Fruit fly (Drosophila melanogaster): ENCODE measurements around the gene Syx7.

The Syx7 gene

dm6 chr3L:21465261-21466112 is 19.9 kb downstream of the Syx7 start:
- TF ChIP-seq HmgD (GFP tag; optimal IDR thresholded peaks at IDR 0.05) (no peak), Ets65A (GFP tag) (peak; percentile 42), CG18262 (tag; optimal IDR thresholded peaks at IDR 0.05) (peak; percentile 64), D19A (tag; optimal IDR thresholded peaks at IDR 0.05) (peak; percentile 64), fd64A (GFP tag; optimal IDR thresholded peaks at IDR 0.05) (peak; percentile 83), Ravus (GFP tag; IDR thresholded peaks at IDR 0.05) (no peak), Camta (GFP tag; optimal IDR thresholded peaks at IDR 0.05) (no peak), cg (GFP tag; optimal IDR thresholded peaks at IDR 0.05) (peak; percentile 8), Hr78 (GFP tag; optimal IDR thresholded peaks at IDR 0.05) (peak in 1 of 2 experiments; percentile 33), CG2678 (tag; optimal IDR thresholded peaks at IDR 0.05) (no peak), abd-A (tag; optimal IDR thresholded peaks at IDR 0.05) (peak; percentile 63), CG1603 (tag; optimal IDR thresholded peaks at IDR 0.05) (no peak), inv (GFP tag; IDR thresholded peaks at IDR 0.05; ENCODE audit: partially characterized antibody) (no peak), CG6854 (GFP tag; optimal IDR thresholded peaks at IDR 0.05) (no peak), run (tag; optimal IDR thresholded peaks at IDR 0.05) (no peak), ato (GFP tag; IDR thresholded peaks at IDR 0.05; ENCODE audit: partially characterized antibody) (no peak), seq (GFP tag; IDR thresholded peaks at IDR 0.05) (no peak), gem (tag; optimal IDR thresholded peaks at IDR 0.05) (peak; percentile 17), CG31365 (tag; optimal IDR thresholded peaks at IDR 0.05) (no peak), CoRest (tag; optimal IDR thresholded peaks at IDR 0.05) (no peak), ap (GFP tag; IDR thresholded peaks at IDR 0.05) (no peak), CG12769 (tag; optimal IDR thresholded peaks at IDR 0.05) (no peak), Oli (tag; optimal IDR thresholded peaks at IDR 0.05) (no peak), CG31441 (GFP tag; IDR thresholded peaks at IDR 0.05) (0 out of 2 replicates have a peak, but pooled peaks have one; percentile 20), zen (tag; optimal IDR thresholded peaks at IDR 0.05) (no peak), D (optimal IDR thresholded peaks at IDR 0.05) (no peak), D (GFP tag; optimal IDR thresholded peaks at IDR 0.05) (peak; percentile 17), zfh2 (GFP tag; optimal IDR thresholded peaks at IDR 0.05) (no peak), CG10979 (tag; optimal IDR thresholded peaks at IDR 0.05) (peak; percentile 31), eve (GFP tag; optimal IDR thresholded peaks at IDR 0.05) (no peak), Abd-B (GFP tag; optimal IDR thresholded peaks at IDR 0.05) (no peak), rib (GFP tag; IDR thresholded peaks at IDR 0.05) (no peak), Pdp1 (GFP tag; optimal IDR thresholded peaks at IDR 0.05) (peak in 1 of 2 experiments; percentile 2), CG15073 (GFP tag; optimal IDR thresholded peaks at IDR 0.05) (no peak), jing (GFP tag; optimal IDR thresholded peaks at IDR 0.05) (no peak), CG2199 (GFP tag; IDR thresholded peaks at IDR 0.05) (0 out of 3 replicates have a peak, but pooled peaks have one; percentile 61), CG10431 (GFP tag; optimal IDR thresholded peaks at IDR 0.05) (no peak), CG3065 (GFP tag; optimal IDR thresholded peaks at IDR 0.05) (no peak), CG17361 (GFP tag; IDR thresholded peaks at IDR 0.05) (peak; percentile 61; the same call in 1 of the 3 replicates), Ptx1 (GFP tag; IDR thresholded peaks at IDR 0.05) (0 out of 2 replicates have a peak, but pooled peaks have one; percentile 10), Sox100B (GFP tag; optimal IDR thresholded peaks at IDR 0.05) (peak; percentile 33), oc (tag; optimal IDR thresholded peaks at IDR 0.05) (no peak), CG32767 (GFP tag; IDR thresholded peaks at IDR 0.05) (no peak), Bdp1 (GFP tag; optimal IDR thresholded peaks at IDR 0.05) (no peak), CG9932 (GFP tag; IDR thresholded peaks at IDR 0.05) (no peak), nmo (GFP tag; optimal IDR thresholded peaks at IDR 0.05) (peak; percentile 33), dimm (GFP tag; IDR thresholded peaks at IDR 0.05) (no peak), zen2 (GFP tag; IDR thresholded peaks at IDR 0.05; ENCODE audit: partially characterized antibody) (no peak)
